Worm (Caenorhabditis elegans) whole organism, L4 larva: ENCODE data around the gene C33F10.14.

ENCODE experiments used
- ZK546.5 ChIP-seq, 2 experiments: sonication (generic microtip); optimal IDR thresholded peaks; 2 replicates each; lab custom pipeline; 2017; ENCODE audit warnings: missing biosample characterization in 2 of 2, missing genetic modification characterization in 2 of 2
- ceh-28 ChIP-seq: fragments of 150-350 bp; optimal IDR thresholded peaks from 2 replicates; lab custom pipeline; 2014; ENCODE audit warnings: missing biosample characterization, missing genetic modification reagents, missing genetic modification characterization
- dpl-1 ChIP-seq: fragments of 150-350 bp; optimal IDR thresholded peaks from 2 replicates; lab custom pipeline; 2014; ENCODE audit warnings: missing biosample characterization, missing genetic modification reagents, missing genetic modification characterization
- hmg-1.1 ChIP-seq: fragments of 200-800 bp; sonication (Bioruptor generic); IDR thresholded peaks from 2 replicates; pipeline ENCODE4 v1.3.6; 2022; ENCODE audit warnings: missing genetic modification reagents, missing genetic modification characterization, missing compliant biosample characterization
- lsy-2 ChIP-seq, 2 experiments: fragments of 150-350 bp in 1 of 2; sonication (generic microtip) in 1 of 2; optimal IDR thresholded peaks; 2 replicates each; lab custom pipeline; 2014 to 2017; ENCODE audit warnings: missing biosample characterization in 2 of 2, missing genetic modification characterization in 2 of 2
- nhr-102 ChIP-seq: sonication (generic microtip); optimal IDR thresholded peaks from 2 replicates; lab custom pipeline; 2016; ENCODE audit warnings: mild to moderate bottlenecking, missing genetic modification characterization, moderate library complexity, missing compliant biosample characterization
- nhr-28 ChIP-seq: fragments of 150-350 bp; optimal IDR thresholded peaks from 2 replicates; lab custom pipeline; 2014; ENCODE audit warnings: missing biosample characterization, missing genetic modification characterization
- unc-62 ChIP-seq, 3 experiments: fragments of 150-350 bp in 1 of 3; sonication (generic microtip); optimal IDR thresholded peaks in 2 of 3; peaks in 1 of 3; 1 replicate in 1 of 3; 2 replicates in 2 of 3; lab custom pipeline; 2014 to 2017; ENCODE audit warnings: missing biosample characterization in 3 of 3, missing genetic modification characterization in 3 of 3, missing genetic modification reagents in 3 of 3, missing genotype in 1 of 3

DNA sequence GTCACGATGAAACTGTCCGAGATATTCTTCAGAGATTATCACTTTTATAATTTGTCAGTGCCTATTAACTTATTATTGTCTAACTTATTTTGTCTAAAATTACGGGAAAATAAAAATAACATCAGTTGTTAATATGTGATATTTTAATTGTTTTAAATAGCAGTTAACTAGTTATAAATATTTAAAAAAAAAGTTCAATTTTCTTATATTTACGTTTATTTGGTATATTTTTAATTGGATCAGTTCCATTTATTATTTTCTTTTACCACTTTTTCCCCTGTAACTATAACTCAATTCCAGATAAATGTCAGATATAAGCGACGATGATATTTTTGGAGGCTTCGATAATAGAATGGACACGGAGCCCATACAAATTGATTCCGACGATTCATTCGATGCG, 1.7 kb upstream of the C33F10.14 start, which contains the start of gene C33F10.4:
- TF ChIP-seq dpl-1 (no peak), unc-62 (GFP tag; optimal IDR thresholded peaks at IDR 0.05 in 1 of 2; lab: Kevin White, UChicago) (no peak), unc-62 (tag; optimal IDR thresholded peaks at IDR 0.05; lab: Kevin White, UChicago) (no peak), lsy-2 (tag; optimal IDR thresholded peaks at IDR 0.05; lab: Kevin White, UChicago) (no peak), nhr-28 (tag; lab: Kevin White, UChicago) (no peak), ZK546.5 (tag; optimal IDR thresholded peaks at IDR 0.05; lab: Kevin White, UChicago) (no peak), ceh-28 (tag; lab: Kevin White, UChicago) (no peak), hmg-1.1 (no peak), nhr-102 (no peak)
